Worm (Caenorhabditis elegans) whole organism, early embryonic: ENCODE measurements around the gene str-263.
A peak's percentile ranks its signal among the peaks of the same experiment; 100 is the strongest.
"Not testable (repeated sequence)": the region's sequence is repeated elsewhere in the genome, so short reads cannot be mapped to it uniquely, and the experiment has no call there.

Experiments
- B0310.2 ChIP-seq: sonication (generic microtip); optimal IDR thresholded peaks from 2 replicates; lab custom pipeline; 2016; ENCODE audit warnings: mild to moderate bottlenecking, missing genetic modification characterization, missing compliant biosample characterization
- F13C5.2 ChIP-seq: sonication (generic microtip); optimal IDR thresholded peaks from 2 replicates; lab custom pipeline; 2017; ENCODE audit warnings: mild to moderate bottlenecking, missing genetic modification characterization, inconsistent platforms, missing compliant biosample characterization
- aly-1 ChIP-seq: sonication (generic microtip); optimal IDR thresholded peaks from 2 replicates; lab custom pipeline; 2016; ENCODE audit warnings: missing genetic modification characterization, missing compliant biosample characterization
- ama-1 ChIP-seq: fragments of 150-350 bp; optimal IDR thresholded peaks from 2 replicates; lab custom pipeline; 2014
- ceh-13 ChIP-seq: fragments of 200-800 bp; sonication (Bioruptor generic); optimal IDR thresholded peaks from 2 replicates; lab custom pipeline; 2018; ENCODE audit warnings: mild to moderate bottlenecking, missing genetic modification characterization, missing compliant biosample characterization
- ceh-36 ChIP-seq: sonication (generic microtip); optimal IDR thresholded peaks from 2 replicates; lab custom pipeline; 2016; ENCODE audit warnings: missing genetic modification characterization, inconsistent platforms, missing compliant biosample characterization
- ets-7 ChIP-seq: sonication (generic microtip); optimal IDR thresholded peaks from 2 replicates; lab custom pipeline; 2016; ENCODE audit warnings: missing genotype, missing genetic modification characterization, missing compliant biosample characterization
- flt-1 ChIP-seq: fragments of 200-800 bp; sonication (Bioruptor generic); IDR thresholded peaks from 2 replicates; pipeline ENCODE4 v1.3.6; 2022; ENCODE audit warnings: missing genetic modification characterization, missing compliant biosample characterization
- hmbx-1 ChIP-seq: sonication (generic microtip); optimal IDR thresholded peaks from 2 replicates; lab custom pipeline; 2016; ENCODE audit warnings: mild to moderate bottlenecking, missing genetic modification characterization, missing compliant biosample characterization
- hmg-4 ChIP-seq: fragments of 200-800 bp; sonication (Bioruptor generic); optimal IDR thresholded peaks from 2 replicates; lab custom pipeline; 2018; ENCODE audit warnings: mild to moderate bottlenecking, missing genetic modification characterization, missing compliant biosample characterization
- hnd-1 ChIP-seq: sonication (generic microtip); optimal IDR thresholded peaks from 2 replicates; lab custom pipeline; 2016; ENCODE audit warnings: missing genetic modification characterization, missing compliant biosample characterization
- pes-1 ChIP-seq: fragments of 200-800 bp; sonication (Bioruptor generic); IDR thresholded peaks from 2 replicates; pipeline ENCODE4 v1.3.6; 2022; ENCODE audit warnings: missing genetic modification reagents, missing genetic modification characterization, missing compliant biosample characterization
- scrt-1 ChIP-seq: fragments of 200-800 bp; sonication (Bioruptor generic); IDR thresholded peaks from 2 replicates; pipeline ENCODE4 v1.3.6; 2022; ENCODE audit warnings: missing genetic modification characterization, missing compliant biosample characterization
- sea-1 ChIP-seq: fragments of 200-800 bp; sonication (Bioruptor generic); conservative IDR thresholded peaks from 2 replicates; pipeline ENCODE4 v1.3.6; 2022; ENCODE audit warnings: missing genetic modification characterization, missing compliant biosample characterization
- tbx-11 ChIP-seq: fragments of 200-800 bp; sonication (Bioruptor generic); IDR thresholded peaks from 2 replicates; pipeline ENCODE4 v1.3.6; 2022; ENCODE audit warnings: missing genetic modification characterization, missing compliant biosample characterization
- tbx-37 ChIP-seq: fragments of 200-800 bp; sonication (Bioruptor generic); conservative IDR thresholded peaks from 2 replicates; pipeline ENCODE4 v1.3.6; 2022; ENCODE audit warnings: missing genetic modification reagents, missing genetic modification characterization, missing compliant biosample characterization
- tra-4 ChIP-seq: sonication (generic microtip); optimal IDR thresholded peaks from 2 replicates; lab custom pipeline; 2017; ENCODE audit warnings: missing genetic modification characterization, missing compliant biosample characterization

Gene str-263

ce11 chrV:15571006-15571526 is 41.9 kb upstream of the str-263 start, which contains the start of gene fbxa-95:
TSS of gene fbxa-95 (plus strand) at chrV:15571476.
- TF ChIP-seq ets-7 (no peak), hmbx-1 (no peak), pes-1 (no peak), tra-4 (no peak), F13C5.2 (tag; lab: Kevin White, UChicago) (no peak), B0310.2 (tag; lab: Kevin White, UChicago) (no peak), hnd-1 (tag; lab: Kevin White, UChicago) (no peak)

- TF ChIP-seq tbx-11 (no peak), pes-1 (no peak), ama-1 (no peak), hmg-4 (no peak), ceh-36 (tag; lab: Kevin White, UChicago) (no peak), flt-1 (GFP tag; lab: Robert Waterston, UW) (no peak), F13C5.2 (tag; lab: Kevin White, UChicago) (no peak), B0310.2 (tag; lab: Kevin White, UChicago) (no peak)
Observed at ce11 chrV:15572613-15573012, 40.4 kb upstream of the str-263 start, which contains the start of gene fbxa-94. TSS of gene fbxa-94 (plus strand) at chrV:15572913.

ce11 chrV:15575305-15575704 is 37.7 kb upstream of the str-263 start, which contains the start of gene mdt-28:
TSS of gene mdt-28 (minus strand) at chrV:15575405.
- no peak for TF ChIP-seq scrt-1 (GFP tag; lab: Robert Waterston, UW)
- TF ChIP-seq hnd-1 (tag; lab: Kevin White, UChicago), result no peak
- no peak for TF ChIP-seq B0310.2 (tag; lab: Kevin White, UChicago)
- TF ChIP-seq ama-1, result no peak
- no peak for TF ChIP-seq F13C5.2 (tag; lab: Kevin White, UChicago)
- no peak for TF ChIP-seq ceh-36 (tag; lab: Kevin White, UChicago)

- TF ChIP-seq scrt-1 (GFP tag; lab: Robert Waterston, UW), result no peak
- TF ChIP-seq flt-1 (GFP tag; lab: Robert Waterston, UW), result no peak
- no peak for TF ChIP-seq hmg-4
- no peak for TF ChIP-seq hnd-1 (tag; lab: Kevin White, UChicago)
Observed at ce11 chrV:15577395-15577896, 35.5 kb upstream of the str-263 start, which contains the start of gene atx-3. TSS of gene atx-3 (minus strand) at chrV:15577445.

- TF ChIP-seq B0310.2 (tag; lab: Kevin White, UChicago) (no peak), ceh-13 (GFP tag; lab: Kevin White, UChicago) (no peak), tbx-11 (no peak), hmg-4 (no peak), ets-7 (no peak), ceh-36 (tag; lab: Kevin White, UChicago) (no peak), ama-1 (no peak), tbx-37 (GFP tag; lab: Robert Waterston, UW) (no peak), sea-1 (GFP tag; lab: Robert Waterston, UW) (no peak), hmbx-1 (no peak)
Observed at ce11 chrV:15578386-15578785, 34.6 kb upstream of the str-263 start, which contains the start of gene F28F8.9. TSS of gene F28F8.9 (minus strand) at chrV:15578673.

ce11 chrV:15590183-15590667 is 22.8 kb upstream of the str-263 start, which contains the start of gene F28F8.7:
TSS of gene F28F8.7 (minus strand) at chrV:15590617.
- TF ChIP-seq tbx-11 (0 out of 2 replicates have a peak, but pooled peaks have one; percentile 39), scrt-1 (GFP tag; lab: Robert Waterston, UW) (0 out of 2 replicates have a peak, but pooled peaks have one; percentile 41)

ce11 chrV:15594573-15594972 is 18.4 kb upstream of the str-263 start, which contains the start of gene fbxa-139:
TSS of gene fbxa-139 (minus strand) at chrV:15594673.
- TF ChIP-seq ets-7 (no peak), tbx-37 (GFP tag; lab: Robert Waterston, UW) (no peak), tbx-11 (no peak), flt-1 (GFP tag; lab: Robert Waterston, UW) (no peak), ceh-13 (GFP tag; lab: Kevin White, UChicago) (no peak), tra-4 (no peak), B0310.2 (tag; lab: Kevin White, UChicago) (no peak), hmg-4 (no peak), ceh-36 (tag; lab: Kevin White, UChicago) (no peak), ama-1 (no peak), sea-1 (GFP tag; lab: Robert Waterston, UW) (no peak), hmbx-1 (no peak), aly-1 (tag; lab: Kevin White, UChicago) (no peak), pes-1 (no peak), hnd-1 (tag; lab: Kevin White, UChicago) (no peak), F13C5.2 (tag; lab: Kevin White, UChicago) (no peak), scrt-1 (GFP tag; lab: Robert Waterston, UW) (no peak)

ce11 chrV:15599762-15600161 is 13.2 kb upstream of the str-263 start, which contains the start of gene B0391.14:
TSS of gene B0391.14 (minus strand) at chrV:15599862.
- TF ChIP-seq tbx-11; hnd-1 (tag; lab: Kevin White, UChicago); ceh-13 (GFP tag; lab: Kevin White, UChicago): not testable (repeated sequence)

ce11 chrV:15602253-15602652 is 10.7 kb upstream of the str-263 start, which contains the start of gene fbxa-152:
TSS of gene fbxa-152 (minus strand) at chrV:15602353.
- no peak for TF ChIP-seq hmbx-1
- no peak for TF ChIP-seq ceh-13 (GFP tag; lab: Kevin White, UChicago)
- TF ChIP-seq F13C5.2 (tag; lab: Kevin White, UChicago), result no peak
- no peak for TF ChIP-seq B0310.2 (tag; lab: Kevin White, UChicago)
- no peak for TF ChIP-seq scrt-1 (GFP tag; lab: Robert Waterston, UW)
- TF ChIP-seq aly-1 (tag; lab: Kevin White, UChicago), result no peak
- TF ChIP-seq sea-1 (GFP tag; lab: Robert Waterston, UW), result no peak
- TF ChIP-seq pes-1, result no peak
- no peak for TF ChIP-seq ceh-36 (tag; lab: Kevin White, UChicago)
- TF ChIP-seq tbx-11, result no peak
- no peak for TF ChIP-seq tra-4
- no peak for TF ChIP-seq hmg-4
- no peak for TF ChIP-seq hnd-1 (tag; lab: Kevin White, UChicago)
- no peak for TF ChIP-seq ama-1
- no peak for TF ChIP-seq tbx-37 (GFP tag; lab: Robert Waterston, UW)
- TF ChIP-seq flt-1 (GFP tag; lab: Robert Waterston, UW), result no peak
- no peak for TF ChIP-seq ets-7
